Worm (Caenorhabditis elegans) whole organism, mixed stage, embryonic: ENCODE data around the gene F09G8.10.

ENCODE experiments used
- ceh-83 ChIP-seq: fragments of 200-800 bp; sonication (Bioruptor generic); optimal IDR thresholded peaks from 2 replicates; lab custom pipeline; 2018; ENCODE audit warnings: mild to moderate bottlenecking, missing genetic modification characterization, missing compliant biosample characterization
- nhr-12 ChIP-seq: fragments of 150-350 bp; optimal IDR thresholded peaks from 2 replicates; lab custom pipeline; 2014; ENCODE audit warnings: missing biosample characterization, missing genetic modification characterization
- ztf-11 ChIP-seq: fragments of 150-350 bp; optimal IDR thresholded peaks from 2 replicates; lab custom pipeline; 2014; ENCODE audit warnings: missing biosample characterization, missing genetic modification characterization

- TF ChIP-seq ceh-83 (GFP tag; lab: Kevin White, UChicago): no peak
- TF ChIP-seq nhr-12 (tag; lab: Kevin White, UChicago): no peak
- TF ChIP-seq ztf-11 (tag; lab: Kevin White, UChicago): no peak
Measured at ce11 chrIII:8254938-8255337, 17.0 kb downstream of the F09G8.10 start, which contains the start of gene F09G8.5.
